Worm (Caenorhabditis elegans) whole organism, L3 larva: ENCODE measurements around the gene F54F2.14.
A peak's percentile ranks its signal among the peaks of the same experiment; 100 is the strongest.

ENCODE experiments used
- ceh-28 ChIP-seq: fragments of 150-350 bp; optimal IDR thresholded peaks from 2 replicates; lab custom pipeline; 2014; ENCODE audit warnings: missing biosample characterization, missing genetic modification reagents, missing genetic modification characterization
- elt-2 ChIP-seq: sonication (generic microtip); optimal IDR thresholded peaks from 2 replicates; lab custom pipeline; 2016; ENCODE audit warnings: missing genetic modification reagents, mild to moderate bottlenecking, missing genetic modification characterization, missing compliant biosample characterization
- pha-4 ChIP-seq: fragments of 150-350 bp; optimal IDR thresholded peaks from 2 replicates; lab custom pipeline; 2014; ENCODE audit warnings: missing biosample characterization, missing genetic modification reagents, missing genetic modification characterization

DNA sequence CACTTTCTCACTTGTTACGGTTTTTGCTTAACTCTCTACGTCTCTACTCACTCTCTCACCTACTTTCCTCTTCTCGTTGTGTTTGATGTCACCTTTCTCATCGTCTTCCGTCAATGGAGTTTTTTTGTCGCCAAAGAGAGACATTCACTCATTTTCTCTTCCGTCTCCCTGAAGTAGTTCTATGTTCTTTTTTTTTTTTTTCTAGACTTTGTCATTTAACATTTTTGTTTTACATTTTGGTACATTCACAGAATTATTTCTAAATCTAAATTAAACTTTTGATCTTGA, 9.4 kb downstream of the F54F2.14 start:
- TF ChIP-seq pha-4 (tag; lab: Kevin White, UChicago) (peak; percentile 3), ceh-28 (tag; lab: Kevin White, UChicago) (no peak), elt-2 (tag; lab: Kevin White, UChicago) (no peak)
